Worm (Caenorhabditis elegans) whole organism, young adult: ENCODE measurements around the gene nlp-67.
A peak's percentile ranks its signal among the peaks of the same experiment; 100 is the strongest.

Experiments used
- F10E7.11 ChIP-seq: sonication (generic microtip); optimal IDR thresholded peaks from 2 replicates; lab custom pipeline; 2017; ENCODE audit warnings: mild to moderate bottlenecking, missing genetic modification characterization, moderate library complexity, missing compliant biosample characterization
- F22D6.2 ChIP-seq: sonication (generic microtip); optimal IDR thresholded peaks from 2 replicates; lab custom pipeline; 2016; ENCODE audit warnings: mild to moderate bottlenecking, missing genetic modification characterization, missing compliant biosample characterization
- F57A8.1 ChIP-seq: fragments of 200-800 bp; sonication (Bioruptor generic); optimal IDR thresholded peaks from 2 replicates; lab custom pipeline; 2018; ENCODE audit warnings: mild to moderate bottlenecking, missing genetic modification characterization, moderate library complexity, missing compliant biosample characterization
- F57C9.4 ChIP-seq: sonication (generic microtip); optimal IDR thresholded peaks from 2 replicates; lab custom pipeline; 2017; ENCODE audit warnings: mild to moderate bottlenecking, missing genetic modification characterization, missing compliant biosample characterization
- K11D2.4 ChIP-seq: fragments of 200-800 bp; sonication (Bioruptor generic); IDR thresholded peaks from 2 replicates; pipeline ENCODE4 v1.3.6; 2022; ENCODE audit warnings: missing genetic modification reagents, missing genetic modification characterization, missing compliant biosample characterization
- T07F8.4 ChIP-seq: sonication (generic microtip); optimal IDR thresholded peaks from 2 replicates; lab custom pipeline; 2016; ENCODE audit warnings: mild to moderate bottlenecking, missing genetic modification characterization, moderate library complexity, missing compliant biosample characterization
- Y79H2A.3 ChIP-seq: fragments of 200-800 bp; sonication (Bioruptor generic); conservative IDR thresholded peaks from 2 replicates; pipeline ENCODE4 v1.3.6; 2022; ENCODE audit warnings: missing genetic modification reagents, missing genetic modification characterization, missing compliant biosample characterization
- attf-3 ChIP-seq: fragments of 200-800 bp; sonication (Bioruptor generic); conservative IDR thresholded peaks from 2 replicates; pipeline ENCODE4 v1.3.6; 2022; ENCODE audit warnings: missing genetic modification reagents, missing genetic modification characterization, missing compliant biosample characterization
- bed-1 ChIP-seq: fragments of 200-800 bp; sonication (Bioruptor generic); IDR thresholded peaks from 2 replicates; pipeline ENCODE4 v1.3.6; 2022; ENCODE audit warnings: missing genetic modification reagents, missing genetic modification characterization, missing compliant biosample characterization
- ccch-3 ChIP-seq: fragments of 200-800 bp; sonication (Bioruptor generic); optimal IDR thresholded peaks from 2 replicates; lab custom pipeline; 2018; ENCODE audit warnings: mild to moderate bottlenecking, missing genetic modification characterization, missing compliant biosample characterization
- cebp-1 ChIP-seq, 2 experiments: fragments of 200-800 bp in 1 of 2; sonication (Bioruptor generic) in 1 of 2; sonication (generic microtip) in 1 of 2; IDR thresholded peaks in 1 of 2; optimal IDR thresholded peaks in 1 of 2; 2 replicates each; pipeline versions ENCODE4 v1.3.6 to Lab custom; 2017 to 2022; ENCODE audit warnings: missing compliant biosample characterization in 2 of 2, missing genetic modification characterization in 2 of 2, mild to moderate bottlenecking in 1 of 2, missing genetic modification reagents in 1 of 2, moderate library complexity in 1 of 2
- cebp-2 ChIP-seq: fragments of 200-800 bp; sonication (Bioruptor generic); IDR thresholded peaks from 2 replicates; pipeline ENCODE4 v1.3.6; 2022; ENCODE audit warnings: missing genetic modification characterization, missing compliant biosample characterization
- chd-7 ChIP-seq: sonication (generic microtip); optimal IDR thresholded peaks from 2 replicates; lab custom pipeline; 2016; ENCODE audit warnings: mild to moderate bottlenecking, missing genetic modification characterization, moderate library complexity, missing compliant biosample characterization
- die-1 ChIP-seq: sonication (generic microtip); optimal IDR thresholded peaks from 2 replicates; lab custom pipeline; 2016; ENCODE audit warnings: missing genotype, mild to moderate bottlenecking, missing genetic modification characterization, missing compliant biosample characterization
- dox-1 ChIP-seq: fragments of 200-800 bp; sonication (Bioruptor generic); IDR thresholded peaks from 2 replicates; pipeline ENCODE4 v1.3.6; 2022; ENCODE audit warnings: missing genetic modification reagents, missing genetic modification characterization, missing compliant biosample characterization
- dpff-1 ChIP-seq: sonication (generic microtip); optimal IDR thresholded peaks from 2 replicates; lab custom pipeline; 2017; ENCODE audit warnings: mild to moderate bottlenecking, missing genetic modification characterization, missing compliant biosample characterization
- dpl-1 ChIP-seq: fragments of 150-350 bp; optimal IDR thresholded peaks from 2 replicates; lab custom pipeline; 2014; ENCODE audit warnings: missing biosample characterization, missing genetic modification reagents, missing genetic modification characterization
- egrh-3 ChIP-seq: fragments of 200-800 bp; sonication (Bioruptor generic); IDR thresholded peaks from 2 replicates; pipeline ENCODE4 v1.3.6; 2022; ENCODE audit warnings: missing genetic modification reagents, missing genetic modification characterization, missing compliant biosample characterization
- hsf-1 ChIP-seq: fragments of 200-800 bp; sonication (Bioruptor generic); IDR thresholded peaks from 2 replicates; pipeline ENCODE4 v1.3.6; 2022; ENCODE audit warnings: missing genetic modification reagents, missing genetic modification characterization, missing compliant biosample characterization
- let-526 ChIP-seq: fragments of 200-800 bp; sonication (Bioruptor generic); IDR thresholded peaks from 2 replicates; pipeline ENCODE4 v1.3.6; 2022; ENCODE audit warnings: missing genetic modification reagents, missing genetic modification characterization, missing compliant biosample characterization
- let-607 ChIP-seq, 2 experiments: fragments of 200-800 bp in 1 of 2; sonication (Bioruptor generic) in 1 of 2; sonication (generic microtip) in 1 of 2; optimal IDR thresholded peaks; 2 replicates each; lab custom pipeline; 2016 to 2018; ENCODE audit warnings: mild to moderate bottlenecking in 2 of 2, missing compliant biosample characterization in 2 of 2, missing genetic modification characterization in 2 of 2, moderate library complexity in 2 of 2, missing genotype in 1 of 2
- lin-40 ChIP-seq: sonication (generic microtip); optimal IDR thresholded peaks from 2 replicates; lab custom pipeline; 2016; ENCODE audit warnings: missing genetic modification characterization, mild to moderate bottlenecking, missing compliant biosample characterization, missing genotype, missing genetic modification reagents
- lin-54 ChIP-seq: fragments of 200-800 bp; sonication (Bioruptor generic); optimal IDR thresholded peaks from 2 replicates; lab custom pipeline; 2018; ENCODE audit warnings: mild to moderate bottlenecking, missing genetic modification characterization, missing compliant biosample characterization
- lsl-1 ChIP-seq: fragments of 200-800 bp; sonication (Bioruptor generic); optimal IDR thresholded peaks from 2 replicates; lab custom pipeline; 2018; ENCODE audit warnings: mild to moderate bottlenecking, missing genetic modification characterization, moderate library complexity, missing compliant biosample characterization
- lsy-27 ChIP-seq: sonication (generic microtip); optimal IDR thresholded peaks from 2 replicates; lab custom pipeline; 2017; ENCODE audit warnings: missing genetic modification characterization, mild to moderate bottlenecking, missing compliant biosample characterization, antibody characterized with exemption, missing genotype, borderline replicate concordance; ENCODE audit not compliant: insufficient read depth
- madf-3 ChIP-seq: fragments of 200-800 bp; sonication (Bioruptor generic); IDR thresholded peaks from 2 replicates; pipeline ENCODE4 v1.3.6; 2022; ENCODE audit warnings: missing genetic modification reagents, missing genetic modification characterization, missing compliant biosample characterization
- madf-6 ChIP-seq: fragments of 200-800 bp; sonication (Bioruptor generic); IDR thresholded peaks from 2 replicates; pipeline ENCODE4 v1.3.6; 2022; ENCODE audit warnings: missing genetic modification reagents, missing genetic modification characterization, missing compliant biosample characterization
- madf-8 ChIP-seq: fragments of 200-800 bp; sonication (Bioruptor generic); conservative IDR thresholded peaks from 2 replicates; pipeline ENCODE4 v1.3.6; 2022; ENCODE audit warnings: missing genetic modification reagents, missing genetic modification characterization, missing compliant biosample characterization
- mcd-1 ChIP-seq: fragments of 200-800 bp; sonication (Bioruptor generic); IDR thresholded peaks from 2 replicates; pipeline ENCODE4 v1.3.6; 2022; ENCODE audit warnings: missing genetic modification reagents, missing genetic modification characterization, missing compliant biosample characterization
- nhr-80 ChIP-seq: sonication (generic microtip); optimal IDR thresholded peaks from 2 replicates; lab custom pipeline; 2016; ENCODE audit warnings: missing genetic modification characterization, missing compliant biosample characterization
- rec-8 ChIP-seq, 2 experiments: sonication (generic microtip); optimal IDR thresholded peaks; 2 replicates each; lab custom pipeline; 2016; ENCODE audit warnings: mild to moderate bottlenecking in 2 of 2, missing genetic modification characterization in 2 of 2, missing genetic modification reagents in 2 of 2, missing genotype in 2 of 2, missing biosample characterization in 1 of 2, missing compliant biosample characterization in 1 of 2, moderate library complexity in 1 of 2
- repo-1 ChIP-seq: sonication (generic microtip); optimal IDR thresholded peaks from 2 replicates; lab custom pipeline; 2017; ENCODE audit warnings: mild to moderate bottlenecking, missing genetic modification characterization, missing compliant biosample characterization
- sdz-38 ChIP-seq: sonication (generic microtip); optimal IDR thresholded peaks from 2 replicates; lab custom pipeline; 2016; ENCODE audit warnings: missing genotype, missing genetic modification characterization, missing compliant biosample characterization
- sea-2 ChIP-seq: fragments of 200-800 bp; sonication (Bioruptor generic); IDR thresholded peaks from 2 replicates; pipeline ENCODE4 v1.3.6; 2022; ENCODE audit warnings: missing genetic modification characterization, missing compliant biosample characterization
- sptf-2 ChIP-seq: fragments of 200-800 bp; sonication (Bioruptor generic); optimal IDR thresholded peaks from 2 replicates; lab custom pipeline; 2018; ENCODE audit warnings: mild to moderate bottlenecking, missing genetic modification characterization, missing compliant biosample characterization
- unc-62 ChIP-seq: fragments of 150-350 bp; optimal IDR thresholded peaks from 2 replicates; lab custom pipeline; 2014; ENCODE audit warnings: missing biosample characterization, missing genetic modification reagents, missing genetic modification characterization
- zfh-2 ChIP-seq: fragments of 200-800 bp; sonication (Bioruptor generic); conservative IDR thresholded peaks from 2 replicates; pipeline ENCODE4 v1.3.6; 2022; ENCODE audit warnings: missing genetic modification reagents, missing genetic modification characterization, missing compliant biosample characterization
- ztf-28 ChIP-seq: fragments of 200-800 bp; sonication (Bioruptor generic); IDR thresholded peaks from 2 replicates; pipeline ENCODE4 v1.3.6; 2022; ENCODE audit warnings: missing genetic modification reagents, missing genetic modification characterization, missing compliant biosample characterization
- ztf-6 ChIP-seq: fragments of 200-800 bp; sonication (Bioruptor generic); IDR thresholded peaks from 2 replicates; pipeline ENCODE4 v1.3.6; 2022; ENCODE audit warnings: missing genetic modification reagents, missing genetic modification characterization, missing compliant biosample characterization

nlp-67 gene

ce11 chrX:16151302-16151701, 32.9 kb upstream of the nlp-67 start:
- TF ChIP-seq lsy-27 (tag; lab: Kevin White, UChicago) (no peak), dox-1 (no peak), madf-3 (GFP tag; lab: Robert Waterston, UW) (no peak), F57A8.1 (GFP tag; lab: Kevin White, UChicago) (no peak), Y79H2A.3 (GFP tag; lab: Robert Waterston, UW) (no peak), repo-1 (no peak), madf-8 (GFP tag; lab: Robert Waterston, UW) (no peak)

- no peak for TF ChIP-seq madf-6
- TF ChIP-seq let-607 (tag; optimal IDR thresholded peaks at IDR 0.05; lab: Kevin White, UChicago) = peak; percentile 55 to 64
- peak; percentile 65 for TF ChIP-seq nhr-80 (tag; lab: Kevin White, UChicago)
Measured at ce11 chrX:16153744-16154143, 30.4 kb upstream of the nlp-67 start.

- TF ChIP-seq cebp-2 = peak; percentile 16; the same call in 1 of the 2 replicates
- TF ChIP-seq zfh-2 (GFP tag; lab: Robert Waterston, UW) = peak; percentile 67
- no peak for TF ChIP-seq let-607 (tag; optimal IDR thresholded peaks at IDR 0.05; lab: Kevin White, UChicago)
Measured at ce11 chrX:16155216-16155991, 28.8 kb upstream of the nlp-67 start.

- TF ChIP-seq dpl-1 (GFP tag; lab: Kevin White, UChicago) (no peak), sea-2 (GFP tag; lab: Robert Waterston, UW) (no peak), ztf-6 (GFP tag; lab: Robert Waterston, UW) (no peak), zfh-2 (GFP tag; lab: Robert Waterston, UW) (peak; percentile 51), ztf-28 (GFP tag; lab: Robert Waterston, UW) (no peak), nhr-80 (tag; lab: Kevin White, UChicago) (peak; percentile 43), cebp-1 (GFP tag; IDR thresholded peaks at IDR 0.05; lab: Robert Waterston, UW) (no peak), cebp-1 (tag; optimal IDR thresholded peaks at IDR 0.05; lab: Kevin White, UChicago) (peak; percentile 10), bed-1 (no peak), K11D2.4 (GFP tag; lab: Robert Waterston, UW) (no peak), sptf-2 (GFP tag; lab: Kevin White, UChicago) (no peak), mcd-1 (GFP tag; lab: Robert Waterston, UW) (0 out of 2 replicates have a peak, but pooled peaks have one; percentile 10), let-607 (tag; optimal IDR thresholded peaks at IDR 0.05; lab: Kevin White, UChicago) (no peak), hsf-1 (GFP tag; lab: Robert Waterston, UW) (no peak)
Measured at ce11 chrX:16156891-16157290, 27.3 kb upstream of the nlp-67 start.

- TF ChIP-seq lsl-1 (no peak), repo-1 (no peak), F22D6.2 (tag; lab: Kevin White, UChicago) (no peak), T07F8.4 (no peak), lin-40 (tag; lab: Kevin White, UChicago) (no peak), dpff-1 (tag; lab: Kevin White, UChicago) (no peak), rec-8 (tag; optimal IDR thresholded peaks at IDR 0.05; lab: Kevin White, UChicago) (no peak), attf-3 (GFP tag; lab: Robert Waterston, UW) (no peak), let-526 (GFP tag; lab: Robert Waterston, UW) (no peak), F57C9.4 (tag; lab: Kevin White, UChicago) (no peak), egrh-3 (GFP tag; lab: Robert Waterston, UW) (peak; percentile 61; the same call in 1 of the 2 replicates), sdz-38 (tag; lab: Kevin White, UChicago) (no peak), F10E7.11 (tag; lab: Kevin White, UChicago) (no peak), ccch-3 (no peak), die-1 (tag; lab: Kevin White, UChicago) (no peak), zfh-2 (GFP tag; lab: Robert Waterston, UW) (peak; percentile 82; the same call in 1 of the 2 replicates), ztf-28 (GFP tag; lab: Robert Waterston, UW) (0 out of 2 replicates have a peak, but pooled peaks have one; percentile 20), sea-2 (GFP tag; lab: Robert Waterston, UW) (0 out of 2 replicates have a peak, but pooled peaks have one; percentile 57), lin-54 (GFP tag; lab: Kevin White, UChicago) (no peak), unc-62 (GFP tag; lab: Kevin White, UChicago) (no peak), chd-7 (tag; lab: Kevin White, UChicago) (no peak)
Measured at ce11 chrX:16157499-16157898, 26.7 kb upstream of the nlp-67 start.
